Fruit fly (Drosophila melanogaster): ENCODE results near the gene CG14230.

dm6 chrX:19717988-19718973 lies 14.3 kb downstream of the CG14230 start, which contains the start of gene CG12531:
- no peak for TF ChIP-seq CG32264 (GFP tag; optimal IDR thresholded peaks at IDR 0.05)
- TF ChIP-seq tai (GFP tag; optimal IDR thresholded peaks at IDR 0.05), result no peak
- TF ChIP-seq usp (GFP tag; optimal IDR thresholded peaks at IDR 0.05), result no peak
- no peak for TF ChIP-seq Hr78 (GFP tag; optimal IDR thresholded peaks at IDR 0.05)

Data from whole organism, wandering third instar larva.